Worm (Caenorhabditis elegans) whole organism, L1 larva: ENCODE results near the gene cyp-33C2.

Experiments
- C04F5.9 ChIP-seq: sonication (generic microtip); optimal IDR thresholded peaks from 2 replicates; lab custom pipeline; 2016; ENCODE audit warnings: missing genetic modification characterization, missing compliant biosample characterization
- C34B4.2 ChIP-seq: sonication (generic microtip); optimal IDR thresholded peaks from 2 replicates; lab custom pipeline; 2017; ENCODE audit warnings: mild to moderate bottlenecking, missing genetic modification characterization, missing compliant biosample characterization
- F16B12.6 ChIP-seq: fragments of 150-350 bp; optimal IDR thresholded peaks from 2 replicates; lab custom pipeline; 2014; ENCODE audit warnings: missing biosample characterization, missing genetic modification characterization
- aha-1 ChIP-seq: fragments of 150-350 bp; optimal IDR thresholded peaks from 2 replicates; lab custom pipeline; 2014; ENCODE audit warnings: missing biosample characterization, missing genetic modification characterization
- alr-1 ChIP-seq: fragments of 200-800 bp; sonication (Bioruptor generic); optimal IDR thresholded peaks from 2 replicates; lab custom pipeline; 2018; ENCODE audit warnings: borderline replicate concordance, mild to moderate bottlenecking, missing genetic modification characterization, missing compliant biosample characterization
- aly-2 ChIP-seq: fragments of 150-350 bp; optimal IDR thresholded peaks from 2 replicates; lab custom pipeline; 2014; ENCODE audit warnings: missing biosample characterization, missing genetic modification characterization
- ama-1 ChIP-seq: fragments of 150-350 bp; optimal IDR thresholded peaks from 2 replicates; lab custom pipeline; 2014
- ceh-82 ChIP-seq, 3 experiments: fragments of 150-350 bp in 1 of 3; sonication (generic microtip) in 2 of 3; optimal IDR thresholded peaks; 2 replicates each; lab custom pipeline; 2014 to 2017; ENCODE audit warnings: missing biosample characterization in 3 of 3, missing genetic modification characterization in 3 of 3
- ces-1 ChIP-seq: fragments of 150-350 bp; optimal IDR thresholded peaks from 2 replicates; lab custom pipeline; 2014; ENCODE audit warnings: missing biosample characterization, missing genetic modification reagents, missing genetic modification characterization
- dpl-1 ChIP-seq, 3 experiments: fragments of 150-350 bp in 2 of 3; sonication (generic microtip) in 1 of 3; optimal IDR thresholded peaks; 2 replicates each; lab custom pipeline; 2014 to 2017; ENCODE audit warnings: missing biosample characterization in 3 of 3, missing genetic modification characterization in 3 of 3, missing genetic modification reagents in 3 of 3
- dsc-1 ChIP-seq: sonication (generic microtip); optimal IDR thresholded peaks from 2 replicates; lab custom pipeline; 2016; ENCODE audit warnings: mild to moderate bottlenecking, missing genetic modification characterization, missing compliant biosample characterization
- efl-3 ChIP-seq: fragments of 200-800 bp; sonication (Bioruptor generic); optimal IDR thresholded peaks from 2 replicates; lab custom pipeline; 2018; ENCODE audit warnings: mild to moderate bottlenecking, missing genetic modification characterization, missing compliant biosample characterization
- egl-13 ChIP-seq: sonication (generic microtip); optimal IDR thresholded peaks from 2 replicates; lab custom pipeline; 2016; ENCODE audit warnings: missing genotype, missing genetic modification reagents, missing genetic modification characterization, missing compliant biosample characterization
- egl-27 ChIP-seq, 2 experiments: fragments of 150-350 bp in 1 of 2; sonication (generic microtip); optimal IDR thresholded peaks; 3 replicates each; lab custom pipeline; 2017 to 2018; ENCODE audit warnings: missing biosample characterization in 2 of 2, missing genetic modification characterization in 2 of 2, missing genetic modification reagents in 2 of 2
- ets-5 ChIP-seq: fragments of 200-800 bp; sonication (Bioruptor generic); IDR thresholded peaks from 2 replicates; pipeline ENCODE4 v1.3.6; 2022; ENCODE audit warnings: missing genetic modification characterization, missing compliant biosample characterization
- fkh-4 ChIP-seq: sonication (generic microtip); optimal IDR thresholded peaks from 2 replicates; lab custom pipeline; 2016; ENCODE audit warnings: missing compliant biosample characterization, missing genetic modification characterization, borderline replicate concordance
- fkh-8 ChIP-seq: sonication (generic microtip); optimal IDR thresholded peaks from 2 replicates; lab custom pipeline; 2016; ENCODE audit warnings: mild to moderate bottlenecking, missing genetic modification characterization, missing compliant biosample characterization
- fos-1 ChIP-seq: fragments of 150-350 bp; optimal IDR thresholded peaks from 2 replicates; lab custom pipeline; 2014; ENCODE audit warnings: missing biosample characterization, missing genetic modification characterization
- hlh-17 ChIP-seq: fragments of 200-800 bp; sonication (Bioruptor generic); optimal IDR thresholded peaks from 2 replicates; lab custom pipeline; 2018; ENCODE audit warnings: missing genetic modification characterization, mild to moderate bottlenecking, missing compliant biosample characterization, moderate library complexity, borderline replicate concordance
- hlh-4 ChIP-seq: sonication (generic microtip); optimal IDR thresholded peaks from 2 replicates; lab custom pipeline; 2016; ENCODE audit warnings: mild to moderate bottlenecking, missing genetic modification characterization, missing compliant biosample characterization
- hpl-2 ChIP-seq: fragments of 150-350 bp; optimal IDR thresholded peaks from 2 replicates; lab custom pipeline; 2014; ENCODE audit warnings: missing biosample characterization, missing genetic modification reagents, missing genetic modification characterization
- isw-1 ChIP-seq: fragments of 200-800 bp; sonication (Bioruptor generic); IDR thresholded peaks from 2 replicates; pipeline ENCODE4 v1.3.6; 2022; ENCODE audit warnings: missing genetic modification characterization, missing compliant biosample characterization
- lin-14 ChIP-seq: fragments of 200-800 bp; sonication (Bioruptor generic); optimal IDR thresholded peaks from 2 replicates; lab custom pipeline; 2018; ENCODE audit warnings: mild to moderate bottlenecking, missing genetic modification characterization, moderate library complexity, missing compliant biosample characterization
- lin-39 ChIP-seq: fragments of 150-350 bp; optimal IDR thresholded peaks from 2 replicates; lab custom pipeline; 2014; ENCODE audit warnings: missing biosample characterization, missing genetic modification reagents, missing genetic modification characterization
- lir-3 ChIP-seq: sonication (generic microtip); optimal IDR thresholded peaks from 2 replicates; lab custom pipeline; 2016; ENCODE audit warnings: mild to moderate bottlenecking, missing genetic modification characterization, moderate library complexity, missing compliant biosample characterization; ENCODE audit not compliant: poor library complexity
- lsy-2 ChIP-seq, 2 experiments: fragments of 150-350 bp; optimal IDR thresholded peaks; 2 replicates each; lab custom pipeline; 2014; ENCODE audit warnings: missing biosample characterization in 2 of 2, missing genetic modification characterization in 2 of 2
- mab-9 ChIP-seq: fragments of 200-800 bp; sonication (Bioruptor generic); IDR thresholded peaks from 2 replicates; pipeline ENCODE4 v1.3.6; 2022; ENCODE audit warnings: missing genetic modification reagents, missing genetic modification characterization, missing compliant biosample characterization
- nhr-11 ChIP-seq: fragments of 150-350 bp; optimal IDR thresholded peaks from 2 replicates; lab custom pipeline; 2014; ENCODE audit warnings: missing biosample characterization, missing genetic modification characterization
- nhr-19 ChIP-seq: fragments of 200-800 bp; sonication (Bioruptor generic); conservative IDR thresholded peaks from 2 replicates; pipeline ENCODE4 v1.3.6; 2022; ENCODE audit warnings: missing genetic modification characterization, missing compliant biosample characterization
- nhr-237 ChIP-seq: fragments of 150-350 bp; optimal IDR thresholded peaks from 2 replicates; lab custom pipeline; 2014; ENCODE audit warnings: missing biosample characterization, missing genetic modification characterization
- nhr-28 ChIP-seq: fragments of 150-350 bp; optimal IDR thresholded peaks from 2 replicates; lab custom pipeline; 2014; ENCODE audit warnings: missing biosample characterization, missing genetic modification characterization
- nhr-47 ChIP-seq: sonication (generic microtip); optimal IDR thresholded peaks from 2 replicates; lab custom pipeline; 2016; ENCODE audit warnings: mild to moderate bottlenecking, missing genetic modification characterization, moderate library complexity, missing compliant biosample characterization
- nhr-71 ChIP-seq: sonication (generic microtip); optimal IDR thresholded peaks from 2 replicates; lab custom pipeline; 2016; ENCODE audit warnings: mild to moderate bottlenecking, missing genetic modification characterization, moderate library complexity, missing compliant biosample characterization
- nhr-76 ChIP-seq: sonication (generic microtip); optimal IDR thresholded peaks from 2 replicates; lab custom pipeline; 2017; ENCODE audit warnings: missing biosample characterization, missing genetic modification characterization
- nhr-77 ChIP-seq: fragments of 150-350 bp; optimal IDR thresholded peaks from 2 replicates; lab custom pipeline; 2014; ENCODE audit warnings: missing biosample characterization, missing genetic modification characterization
- nhr-85 ChIP-seq: sonication (generic microtip); peaks from one replicate; lab custom pipeline; 2016; ENCODE audit warnings: missing genetic modification characterization, inconsistent platforms, missing compliant biosample characterization
- rnt-1 ChIP-seq: sonication (generic microtip); optimal IDR thresholded peaks from 2 replicates; lab custom pipeline; 2016; ENCODE audit warnings: mild to moderate bottlenecking, missing genetic modification characterization, moderate library complexity, missing compliant biosample characterization
- skn-1 ChIP-seq: fragments of 150-350 bp; optimal IDR thresholded peaks from 2 replicates; lab custom pipeline; 2014; ENCODE audit warnings: missing biosample characterization, missing genetic modification characterization
- snpc-4 ChIP-seq: fragments of 150-350 bp; optimal IDR thresholded peaks from 2 replicates; lab custom pipeline; 2014; ENCODE audit warnings: missing biosample characterization, missing genetic modification characterization
- snu-23 ChIP-seq: sonication (generic microtip); optimal IDR thresholded peaks from 2 replicates; lab custom pipeline; 2016; ENCODE audit warnings: missing genetic modification characterization, missing compliant biosample characterization
- sox-4 ChIP-seq: sonication (generic microtip); optimal IDR thresholded peaks from 2 replicates; lab custom pipeline; 2016; ENCODE audit warnings: missing genetic modification characterization, missing compliant biosample characterization
- sup-37 ChIP-seq: fragments of 200-800 bp; sonication (Bioruptor generic); optimal IDR thresholded peaks from 2 replicates; lab custom pipeline; 2018; ENCODE audit warnings: mild to moderate bottlenecking, missing genetic modification characterization, missing compliant biosample characterization
- swsn-7 ChIP-seq: sonication (generic microtip); optimal IDR thresholded peaks from 2 replicates; lab custom pipeline; 2016; ENCODE audit warnings: missing genetic modification characterization, missing compliant biosample characterization
- tbx-2 ChIP-seq: sonication (generic microtip); optimal IDR thresholded peaks from 2 replicates; lab custom pipeline; 2016; ENCODE audit warnings: missing genetic modification characterization, missing compliant biosample characterization
- unc-130 ChIP-seq: fragments of 150-350 bp; optimal IDR thresholded peaks from 2 replicates; lab custom pipeline; 2017; ENCODE audit warnings: missing biosample characterization, missing genetic modification characterization, inconsistent platforms
- unc-30 ChIP-seq: sonication (generic microtip); optimal IDR thresholded peaks from 2 replicates; lab custom pipeline; 2017; ENCODE audit warnings: missing biosample characterization, missing genetic modification characterization
- unc-62 ChIP-seq: fragments of 150-350 bp; optimal IDR thresholded peaks from 2 replicates; lab custom pipeline; 2014; ENCODE audit warnings: missing biosample characterization, missing genetic modification reagents, missing genetic modification characterization
- unc-86 ChIP-seq: sonication (generic microtip); optimal IDR thresholded peaks from 2 replicates; lab custom pipeline; 2016; ENCODE audit warnings: missing genetic modification characterization, missing compliant biosample characterization
- unc-98 ChIP-seq: fragments of 200-800 bp; sonication (Bioruptor generic); IDR thresholded peaks from 2 replicates; pipeline ENCODE4 v1.3.6; 2022; ENCODE audit warnings: missing genetic modification characterization, missing compliant biosample characterization
- xbp-1 ChIP-seq: sonication (generic microtip); optimal IDR thresholded peaks from 2 replicates; lab custom pipeline; 2016; ENCODE audit warnings: missing genetic modification characterization, missing compliant biosample characterization
- zip-4 ChIP-seq: fragments of 200-800 bp; sonication (Bioruptor generic); optimal IDR thresholded peaks from 2 replicates; lab custom pipeline; 2018; ENCODE audit warnings: mild to moderate bottlenecking, missing genetic modification characterization, moderate library complexity, missing compliant biosample characterization
- ztf-11 ChIP-seq, 2 experiments: sonication (generic microtip); optimal IDR thresholded peaks; 2 replicates each; lab custom pipeline; 2016 to 2017; ENCODE audit warnings: missing genetic modification characterization in 2 of 2, missing biosample characterization in 1 of 2, missing compliant biosample characterization in 1 of 2
- ztf-4 ChIP-seq: fragments of 150-350 bp; optimal IDR thresholded peaks from 2 replicates; lab custom pipeline; 2014; ENCODE audit warnings: missing biosample characterization, missing genetic modification characterization

Gene cyp-33C2

DNA sequence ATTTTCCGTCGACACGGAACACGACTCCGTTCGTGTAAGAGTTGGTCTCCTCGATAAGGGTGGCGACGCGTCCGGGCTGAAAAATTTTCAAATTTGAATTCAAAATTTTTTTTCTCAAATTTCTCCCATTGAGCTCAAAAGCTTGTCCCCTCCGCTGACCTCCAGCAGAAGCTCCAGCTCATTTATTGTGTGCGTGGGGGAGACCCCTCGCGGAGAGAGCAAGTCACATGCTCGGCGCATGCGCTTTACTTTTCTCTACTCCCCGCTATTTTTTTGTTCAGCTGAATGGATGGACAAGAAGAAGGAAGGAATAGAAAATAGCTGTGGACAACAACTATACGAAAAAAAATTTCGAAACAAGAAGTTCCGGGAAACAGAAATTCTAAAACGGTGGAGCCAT lies 49.8 kb upstream of the cyp-33C2 start (continued):
- peak; percentile 60 to 72 for TF ChIP-seq lsy-2 (tag; optimal IDR thresholded peaks at IDR 0.05; lab: Kevin White, UChicago)
- no peak for TF ChIP-seq nhr-76
- TF ChIP-seq unc-130 (tag; lab: Kevin White, UChicago), result no peak
- no peak for TF ChIP-seq aly-2 (tag; lab: Kevin White, UChicago)
- no peak for TF ChIP-seq unc-98
- TF ChIP-seq unc-86 (tag; lab: Kevin White, UChicago), result peak; percentile 91
- no peak for TF ChIP-seq sup-37 (GFP tag; lab: Kevin White, UChicago)
- TF ChIP-seq swsn-7 (tag; lab: Kevin White, UChicago), result peak; percentile 61
- TF ChIP-seq nhr-237 (tag; lab: Kevin White, UChicago), result no peak
- peak; percentile 73 for TF ChIP-seq nhr-19
- TF ChIP-seq nhr-47 (tag; lab: Kevin White, UChicago), result peak; percentile 75
- TF ChIP-seq nhr-77 (tag; lab: Kevin White, UChicago), result no peak
- TF ChIP-seq ets-5, result no peak
- no peak for TF ChIP-seq ama-1 (lab: Kevin White, UChicago)
- TF ChIP-seq ztf-4 (tag; lab: Kevin White, UChicago), result no peak
- TF ChIP-seq lir-3, result peak; percentile 22
- TF ChIP-seq ces-1 (GFP tag; lab: Kevin White, UChicago), result no peak
- TF ChIP-seq egl-27 (tag; optimal IDR thresholded peaks at IDR 0.05; lab: Kevin White, UChicago), result no peak
- no peak for TF ChIP-seq zip-4 (GFP tag; lab: Kevin White, UChicago)
- no peak for TF ChIP-seq nhr-11 (tag; lab: Kevin White, UChicago)
- TF ChIP-seq dpl-1 (GFP tag; optimal IDR thresholded peaks at IDR 0.05; lab: Kevin White, UChicago), result peak in 1 of 3 experiments; percentile 49
- TF ChIP-seq aha-1 (tag; lab: Kevin White, UChicago), result no peak
- TF ChIP-seq egl-13, result peak; percentile 70
- TF ChIP-seq ceh-82 (tag; optimal IDR thresholded peaks at IDR 0.05; lab: Kevin White, UChicago), result peak; percentile 40 to 85 (median 61)
- TF ChIP-seq F16B12.6 (tag; lab: Kevin White, UChicago), result no peak
- no peak for TF ChIP-seq nhr-85
- TF ChIP-seq efl-3 (GFP tag; lab: Kevin White, UChicago), result no peak
- TF ChIP-seq sox-4 (tag; lab: Kevin White, UChicago), result peak; percentile 42
- no peak for TF ChIP-seq lin-39 (tag; lab: Kevin White, UChicago)
- TF ChIP-seq unc-62 (GFP tag; lab: Kevin White, UChicago), result no peak
- peak; percentile 70 for TF ChIP-seq snu-23
- TF ChIP-seq fkh-4 (tag; lab: Kevin White, UChicago), result no peak
- TF ChIP-seq C34B4.2 (tag; lab: Kevin White, UChicago), result no peak
- TF ChIP-seq xbp-1 (tag; lab: Kevin White, UChicago), result peak; percentile 53
- peak; percentile 44; the same call in 1 of the 2 replicates for TF ChIP-seq mab-9 (GFP tag; lab: Robert Waterston, UW)
- TF ChIP-seq, all 84 proteins: peak for 36

- TF ChIP-seq alr-1 (tag; lab: Kevin White, UChicago), result no peak
- TF ChIP-seq lin-14 (GFP tag; lab: Kevin White, UChicago), result peak; percentile 92
- no peak for TF ChIP-seq skn-1
- no peak for TF ChIP-seq ztf-11 (tag; optimal IDR thresholded peaks at IDR 0.05; lab: Kevin White, UChicago)
- no peak for TF ChIP-seq hlh-17 (GFP tag; lab: Kevin White, UChicago)
- TF ChIP-seq ztf-4 (tag; lab: Kevin White, UChicago), result no peak
- no peak for TF ChIP-seq nhr-85
- TF ChIP-seq hlh-4 (tag; lab: Kevin White, UChicago), result no peak
- TF ChIP-seq dsc-1 (tag; lab: Kevin White, UChicago), result peak; percentile 12
- no peak for TF ChIP-seq unc-30 (tag; lab: Kevin White, UChicago)
- no peak for TF ChIP-seq nhr-28
- no peak for TF ChIP-seq snpc-4 (tag; lab: Kevin White, UChicago)
- TF ChIP-seq lin-39 (tag; lab: Kevin White, UChicago), result no peak
- TF ChIP-seq hpl-2 (GFP tag; lab: Kevin White, UChicago), result no peak
- peak; percentile 10 for TF ChIP-seq rnt-1 (tag; lab: Kevin White, UChicago)
- TF ChIP-seq efl-3 (GFP tag; lab: Kevin White, UChicago), result no peak
- TF ChIP-seq isw-1, result no peak
- TF ChIP-seq nhr-19, result peak; percentile 26
- no peak for TF ChIP-seq C04F5.9 (tag; lab: Kevin White, UChicago)
- peak; percentile 47 for TF ChIP-seq tbx-2
- no peak for TF ChIP-seq snu-23
- TF ChIP-seq lsy-2 (tag; optimal IDR thresholded peaks at IDR 0.05; lab: Kevin White, UChicago), result peak; percentile 9 to 18
- peak; percentile 51 for TF ChIP-seq nhr-71 (tag; lab: Kevin White, UChicago)
- TF ChIP-seq nhr-11 (tag; lab: Kevin White, UChicago), result no peak
- no peak for TF ChIP-seq fos-1
- peak; percentile 25 for TF ChIP-seq fkh-8
These were observed 48.9 kb upstream of the cyp-33C2 start for ce11 chrV:2134340-2134739.
